Fruit fly (Drosophila melanogaster) whole organism, adult: Measurements from ENCODE around the gene LysP.

Experiments used
- CG1620 ChIP-seq: fragments of 200-800 bp; sonication (Bioruptor generic); optimal IDR thresholded peaks from 2 replicates; lab custom pipeline; 2016; ENCODE audit warnings: missing biosample characterization, missing genetic modification characterization
- Clk ChIP-seq: fragments of 200-800 bp; sonication (Bioruptor generic); optimal IDR thresholded peaks from 2 replicates; lab custom pipeline; 2017; ENCODE audit warnings: missing biosample characterization, missing genetic modification characterization
- Crg-1 ChIP-seq: fragments of 200-800 bp; sonication (Bioruptor generic); optimal IDR thresholded peaks from 2 replicates; lab custom pipeline; 2016; ENCODE audit warnings: missing biosample characterization, missing genetic modification characterization
- Hr96 ChIP-seq: fragments of 200-800 bp; sonication (Bioruptor generic); optimal IDR thresholded peaks from 2 replicates; lab custom pipeline; 2016; ENCODE audit warnings: missing biosample characterization, missing genetic modification characterization
- bab1 ChIP-seq: fragments of 200-800 bp; sonication (Bioruptor generic); optimal IDR thresholded peaks from 3 replicates; lab custom pipeline; 2019; ENCODE audit warnings: missing biosample characterization, mild to moderate bottlenecking, missing genetic modification characterization, moderate library complexity
- cnc ChIP-seq, 2 experiments: fragments of >200 bp; optimal IDR thresholded peaks; 2 replicates each; lab custom pipeline; 2017
- kay ChIP-seq: fragments of 200-800 bp; sonication (Bioruptor generic); peaks from one replicate; lab custom pipeline; 2016; ENCODE audit warnings: missing biosample characterization, missing genetic modification characterization, borderline replicate concordance
- toe ChIP-seq: fragments of 200-800 bp; sonication (Bioruptor generic); optimal IDR thresholded peaks from 2 replicates; lab custom pipeline; 2016; ENCODE audit warnings: missing biosample characterization, missing genetic modification characterization

DNA sequence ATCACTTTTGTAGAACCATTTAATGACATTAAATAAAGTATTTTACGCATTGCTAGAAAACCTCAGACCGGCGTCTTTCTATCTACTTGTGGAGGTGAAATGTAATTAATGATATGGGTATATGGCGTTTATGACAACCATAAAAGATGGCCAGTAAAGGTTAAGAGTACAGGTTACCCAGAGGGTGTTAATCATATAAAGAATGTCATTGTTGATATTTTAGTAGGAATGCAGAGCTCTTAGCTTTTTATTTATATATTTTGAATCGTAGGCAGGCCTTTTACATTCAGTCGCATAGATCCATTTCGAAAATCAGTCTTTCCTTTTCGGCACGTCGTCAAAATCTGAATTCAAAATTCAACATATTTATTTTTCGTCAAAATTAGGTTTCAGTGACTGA, 31.9 kb upstream of the LysP start, which contains the start of gene Bfc:
- no peak for TF ChIP-seq kay
- TF ChIP-seq CG1620: no peak
- no peak for TF ChIP-seq Crg-1 (GFP tag; lab: Kevin White, UChicago)
- TF ChIP-seq bab1: no peak
- no peak for TF ChIP-seq cnc (optimal IDR thresholded peaks at IDR 0.05; lab: Kevin White, UChicago)
- no peak for TF ChIP-seq Hr96 (GFP tag; lab: Kevin White, UChicago)
- no peak for TF ChIP-seq toe (GFP tag; lab: Kevin White, UChicago)
- TF ChIP-seq Clk (GFP tag; lab: Kevin White, UChicago): no peak
